Worm (Caenorhabditis elegans): ENCODE results near the gene nlp-76.
"Not testable (repeated sequence)": the region's sequence is repeated elsewhere in the genome, so short reads cannot be mapped to it uniquely, and the experiment has no call there.

nlp-76 gene

DNA sequence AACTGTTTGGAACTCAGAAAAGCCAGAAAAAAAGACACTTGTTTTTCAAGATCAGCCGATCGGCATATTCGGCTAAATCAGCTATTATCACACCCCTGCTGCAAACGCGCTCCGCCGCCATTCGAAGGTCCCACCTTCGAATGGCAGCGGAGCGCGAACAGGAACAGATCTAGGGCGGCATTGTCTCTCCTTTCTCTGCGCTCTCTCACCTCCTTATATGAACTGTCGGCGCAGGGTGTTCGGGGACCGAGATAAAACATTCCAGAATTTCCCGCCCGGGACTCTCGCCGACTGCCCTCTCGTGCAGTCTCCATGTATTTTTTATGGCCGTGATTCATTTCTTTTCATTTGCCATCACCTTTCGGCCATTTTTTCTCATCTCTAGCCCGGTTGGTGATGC lies 45.3 kb downstream of the nlp-76 start:
- no peak for TF ChIP-seq hmg-11 (tag; optimal IDR thresholded peaks at IDR 0.05)
- no peak for TF ChIP-seq ztf-4 (tag; optimal IDR thresholded peaks at IDR 0.05)
- TF ChIP-seq egl-5 (tag; optimal IDR thresholded peaks at IDR 0.05) = no peak

DNA sequence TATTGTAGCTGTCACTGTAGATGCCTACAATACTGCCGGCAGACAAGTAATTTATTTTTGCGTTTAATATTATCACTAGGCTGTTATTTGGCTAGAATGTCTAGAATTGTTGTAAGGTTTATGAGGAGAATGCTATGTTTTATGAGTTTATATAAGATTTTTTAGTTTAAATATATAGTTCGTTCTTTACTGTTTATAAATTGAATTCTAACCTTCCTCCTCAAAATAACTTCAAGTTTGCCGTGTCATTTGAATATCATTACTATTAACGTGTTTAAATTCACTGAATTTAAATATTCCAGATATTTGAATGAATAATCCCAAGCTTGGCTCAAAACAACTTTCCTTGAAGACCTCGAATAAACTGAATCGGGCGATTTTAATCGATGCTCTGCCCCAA lies 50.3 kb downstream of the nlp-76 start, which contains the start of gene R09A8.1:
R09A8.1 (plus strand) TSS at position 301 of the 400 bp plus-strand sequence.
- not testable (repeated sequence) for TF ChIP-seq skn-1, ztf-11, hmg-11 (tag; optimal IDR thresholded peaks at IDR 0.05)

Data from whole organism, L3 larva.